Fruit fly (Drosophila melanogaster): Measurements from ENCODE around the gene CG8028.

CG8028 gene

dm6 chrX:19297899-19298784, 18.0 kb upstream of the CG8028 start, which contains the start of gene CG8034 (continued):
- TF ChIP-seq dm (GFP tag; optimal IDR thresholded peaks at IDR 0.05) (peak; percentile 91), Optix (GFP tag; IDR thresholded peaks at IDR 0.05) (peak; percentile 94), CG15269 (tag; optimal IDR thresholded peaks at IDR 0.05) (peak; percentile 98), Lpt (GFP tag; optimal IDR thresholded peaks at IDR 0.05) (no peak), disco-r (GFP tag; optimal IDR thresholded peaks at IDR 0.05) (peak; percentile 89), CG6254 (GFP tag; optimal IDR thresholded peaks at IDR 0.05) (peak; percentile 93), CG31224 (GFP tag; IDR thresholded peaks at IDR 0.05) (peak; percentile 92), CG9817 (tag; optimal IDR thresholded peaks at IDR 0.05) (peak; percentile 96), zfh2 (GFP tag; optimal IDR thresholded peaks at IDR 0.05) (peak; percentile 97)

dm6 chrX:19295831-19296423, 15.8 kb upstream of the CG8028 start:
- TF ChIP-seq CG7987 (GFP tag; optimal IDR thresholded peaks at IDR 0.05) = peak; percentile 90
- 0 out of 3 replicates have a peak, but pooled peaks have one; percentile 33 for TF ChIP-seq CG2199 (GFP tag; IDR thresholded peaks at IDR 0.05)
- TF ChIP-seq sens (GFP tag) = peak; percentile 55
- peak; percentile 20 for TF ChIP-seq nom (GFP tag; optimal IDR thresholded peaks at IDR 0.05)
- TF ChIP-seq CG8478 (optimal IDR thresholded peaks at IDR 0.05) = no peak
- no peak for TF ChIP-seq Drgx (GFP tag; IDR thresholded peaks at IDR 0.05)

- no peak for TF ChIP-seq CG12155 (GFP tag; optimal IDR thresholded peaks at IDR 0.05)
- peak; percentile 83 for TF ChIP-seq hkb (optimal IDR thresholded peaks at IDR 0.05)
- no peak for TF ChIP-seq hkb (GFP tag; IDR thresholded peaks at IDR 0.05)
- TF ChIP-seq tna (GFP tag; IDR thresholded peaks at IDR 0.05; ENCODE audit: partially characterized antibody) = no peak
- TF ChIP-seq sr (GFP tag; IDR thresholded peaks at IDR 0.05) = 0 out of 3 replicates have a peak, but pooled peaks have one; percentile 24
- 0 out of 2 replicates have a peak, but pooled peaks have one; percentile 11 for TF ChIP-seq Atf6 (GFP tag; IDR thresholded peaks at IDR 0.05)
- TF ChIP-seq CrebB (tag; optimal IDR thresholded peaks at IDR 0.05) = no peak
- no peak for TF ChIP-seq seq (GFP tag; IDR thresholded peaks at IDR 0.05)
- TF ChIP-seq Antp (GFP tag; optimal IDR thresholded peaks at IDR 0.05) = no peak
- no peak for TF ChIP-seq CG8359 (GFP tag; optimal IDR thresholded peaks at IDR 0.05; ENCODE audit: borderline replicate concordance)
- TF ChIP-seq CG11093 (GFP tag; IDR thresholded peaks at IDR 0.05) = no peak
- no peak for TF ChIP-seq D19B (GFP tag; optimal IDR thresholded peaks at IDR 0.05)
- no peak for TF ChIP-seq kni (GFP tag; optimal IDR thresholded peaks at IDR 0.05)
- TF ChIP-seq sens (GFP tag) = peak; percentile 23
- TF ChIP-seq CG6654 (GFP tag; optimal IDR thresholded peaks at IDR 0.05) = no peak
- no peak for TF ChIP-seq prd (optimal IDR thresholded peaks at IDR 0.05)
- no peak for TF ChIP-seq prd (GFP tag; IDR thresholded peaks at IDR 0.05)
- no peak for TF ChIP-seq salm (tag; optimal IDR thresholded peaks at IDR 0.05)
- no peak for TF ChIP-seq CG10959 (GFP tag; IDR thresholded peaks at IDR 0.05)
- TF ChIP-seq Mad (GFP tag; optimal IDR thresholded peaks at IDR 0.05) = no peak
- no peak for TF ChIP-seq CG3726 (GFP tag; IDR thresholded peaks at IDR 0.05)
- TF ChIP-seq CG18476 (GFP tag; optimal IDR thresholded peaks at IDR 0.05) = peak; percentile 57
- TF ChIP-seq CG4854 (GFP tag; optimal IDR thresholded peaks at IDR 0.05) = no peak
- TF ChIP-seq Fer2 (tag; optimal IDR thresholded peaks at IDR 0.05) = no peak
- TF ChIP-seq CG6854 (GFP tag; optimal IDR thresholded peaks at IDR 0.05) = no peak
- no peak for TF ChIP-seq cad (GFP tag; optimal IDR thresholded peaks at IDR 0.05)
- TF ChIP-seq CG33213 (GFP tag; optimal IDR thresholded peaks at IDR 0.05) = no peak
- no peak for TF ChIP-seq Bdp1 (GFP tag; optimal IDR thresholded peaks at IDR 0.05)
- peak; percentile 3 for TF ChIP-seq Med (GFP tag)
- no peak for TF ChIP-seq Oli (tag; optimal IDR thresholded peaks at IDR 0.05)
- TF ChIP-seq Vsx1 (GFP tag; optimal IDR thresholded peaks at IDR 0.05) = no peak
- TF ChIP-seq chinmo (GFP tag; IDR thresholded peaks at IDR 0.05; ENCODE audit: partially characterized antibody) = 0 out of 4 replicates have a peak, but pooled peaks have one; percentile 26
Measured at dm6 chrX:19294953-19295352, 14.8 kb upstream of the CG8028 start.
